Fruit fly (Drosophila melanogaster) whole organism, prepupa: ENCODE data around the gene CG43702.

Experiments used
- Blimp-1 ChIP-seq: fragments of 200-800 bp; sonication (Bioruptor generic); optimal IDR thresholded peaks from 3 replicates; lab custom pipeline; 2017; ENCODE audit warnings: missing biosample characterization, missing genetic modification characterization, mild to moderate bottlenecking, moderate library complexity, missing genetic modification reagents
- CG16779 ChIP-seq: fragments of 200-800 bp; sonication (Bioruptor generic); optimal IDR thresholded peaks from 3 replicates; lab custom pipeline; 2017; ENCODE audit warnings: missing biosample characterization, mild to moderate bottlenecking, missing genetic modification characterization
- CG3032 ChIP-seq: fragments of 200-800 bp; optimal IDR thresholded peaks from 2 replicates; lab custom pipeline; 2019; ENCODE audit warnings: missing biosample characterization, mild to moderate bottlenecking, missing genetic modification characterization, moderate library complexity
- CG7368 ChIP-seq: fragments of 200-800 bp; sonication (Bioruptor generic); optimal IDR thresholded peaks from 3 replicates; lab custom pipeline; 2016; ENCODE audit warnings: missing biosample characterization, missing genetic modification characterization
- CG9139 ChIP-seq: fragments of 200-800 bp; sonication (Bioruptor generic); optimal IDR thresholded peaks from 3 replicates; lab custom pipeline; 2017; ENCODE audit warnings: missing biosample characterization, mild to moderate bottlenecking, missing genetic modification characterization
- Eip93F ChIP-seq: fragments of 200-800 bp; sonication (Bioruptor generic); optimal IDR thresholded peaks from 2 replicates; lab custom pipeline; 2016; ENCODE audit warnings: missing biosample characterization, mild to moderate bottlenecking, missing genetic modification characterization
- Lpt ChIP-seq: fragments of 200-800 bp; sonication (Bioruptor generic); optimal IDR thresholded peaks from 3 replicates; lab custom pipeline; 2016; ENCODE audit warnings: missing biosample characterization, missing genetic modification characterization
- Sox102F ChIP-seq: fragments of 200-800 bp; sonication (Bioruptor generic); optimal IDR thresholded peaks from 2 replicates; lab custom pipeline; 2016; ENCODE audit warnings: missing biosample characterization, mild to moderate bottlenecking, missing genetic modification characterization
- Sox15 ChIP-seq: fragments of 200-800 bp; sonication (Bioruptor generic); optimal IDR thresholded peaks from 3 replicates; lab custom pipeline; 2016; ENCODE audit warnings: missing biosample characterization, missing genetic modification characterization
- acj6 ChIP-seq: fragments of 200-800 bp; sonication (Bioruptor generic); optimal IDR thresholded peaks from 3 replicates; lab custom pipeline; 2016; ENCODE audit warnings: missing biosample characterization, missing genetic modification characterization
- fkh ChIP-seq: fragments of 200-800 bp; sonication (Bioruptor generic); optimal IDR thresholded peaks from 3 replicates; lab custom pipeline; 2017; ENCODE audit warnings: missing biosample characterization, mild to moderate bottlenecking, missing genetic modification characterization, moderate library complexity
- pdm3 ChIP-seq: fragments of 200-800 bp; sonication (Bioruptor generic); optimal IDR thresholded peaks from 3 replicates; lab custom pipeline; 2016; ENCODE audit warnings: missing biosample characterization, missing genetic modification characterization
- svp ChIP-seq: fragments of 200-800 bp; sonication (Bioruptor generic); peaks from one replicate; lab custom pipeline; 2016; ENCODE audit warnings: missing biosample characterization, missing genetic modification characterization
- topi ChIP-seq: fragments of 200-800 bp; sonication (Bioruptor generic); optimal IDR thresholded peaks from 3 replicates; lab custom pipeline; 2016; ENCODE audit warnings: missing biosample characterization, missing genetic modification characterization

DNA sequence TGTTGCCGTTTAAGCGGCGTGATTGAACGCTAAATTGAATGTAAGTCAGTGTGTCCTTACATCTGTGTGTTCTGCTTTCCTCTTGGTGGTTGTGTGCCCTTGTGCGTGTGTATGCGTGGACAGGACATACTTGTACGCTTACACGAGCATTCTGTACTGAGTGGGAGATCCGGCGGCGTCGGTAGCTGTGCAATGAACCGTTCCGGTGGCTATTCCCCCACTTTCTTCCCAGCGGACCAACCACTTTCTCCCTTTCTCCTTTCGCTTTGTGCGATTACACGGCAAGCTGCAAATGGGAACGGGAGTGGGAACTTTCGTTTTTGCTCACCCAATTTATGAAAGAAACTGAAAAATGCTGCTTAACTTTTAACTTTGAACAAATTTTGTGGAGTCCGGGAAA, 26.2 kb downstream of the CG43702 start:
- TF ChIP-seq Sox15 (GFP tag; lab: Kevin White, UChicago), result no peak
- TF ChIP-seq topi (GFP tag; lab: Kevin White, UChicago), result no peak
- no peak for TF ChIP-seq Sox102F (GFP tag; lab: Kevin White, UChicago)
- no peak for TF ChIP-seq acj6 (GFP tag; lab: Kevin White, UChicago)
- TF ChIP-seq CG16779 (tag; lab: Kevin White, UChicago), result no peak
- TF ChIP-seq CG3032 (tag; lab: Kevin White, UChicago), result no peak
- no peak for TF ChIP-seq Lpt
- TF ChIP-seq CG9139 (GFP tag; lab: Kevin White, UChicago), result no peak
- TF ChIP-seq Eip93F (GFP tag; lab: Kevin White, UChicago), result no peak
- no peak for TF ChIP-seq fkh (GFP tag; lab: Kevin White, UChicago)
- no peak for TF ChIP-seq svp
- no peak for TF ChIP-seq pdm3 (GFP tag; lab: Kevin White, UChicago)
- no peak for TF ChIP-seq Blimp-1 (GFP tag; lab: Kevin White, UChicago)
- TF ChIP-seq CG7368 (GFP tag; lab: Kevin White, UChicago), result no peak
